Fruit fly (Drosophila melanogaster) whole organism, wandering third instar larva: Measurements from ENCODE around the gene Mco4.

Experiments
- Abd-B ChIP-seq: fragments of >200 bp; optimal IDR thresholded peaks from 2 replicates; lab custom pipeline; 2017; ENCODE audit warnings: missing biosample characterization, missing genetic modification characterization
- CG32264 ChIP-seq: fragments of 200-800 bp; sonication (Bioruptor generic); optimal IDR thresholded peaks from 2 replicates; lab custom pipeline; 2016; ENCODE audit warnings: missing biosample characterization, missing genetic modification characterization
- Dfd ChIP-seq: fragments of >200 bp; optimal IDR thresholded peaks from 2 replicates; lab custom pipeline; 2017; ENCODE audit warnings: missing biosample characterization, missing genetic modification characterization
- Dif ChIP-seq: fragments of 200-275, 200-300 bp; sonication (Bioruptor generic); optimal IDR thresholded peaks from 2 replicates; lab custom pipeline; 2018; ENCODE audit warnings: missing biosample characterization, missing genetic modification characterization; ENCODE audit not compliant: partially characterized antibody
- GATAd ChIP-seq: sonication (Bioruptor generic); optimal IDR thresholded peaks from 2 replicates; lab custom pipeline; 2016; ENCODE audit warnings: missing biosample characterization, missing genetic modification characterization
- HLH106 ChIP-seq: fragments of 200-800 bp; optimal IDR thresholded peaks from 3 replicates; lab custom pipeline; 2019; ENCODE audit warnings: missing biosample characterization, mild to moderate bottlenecking, missing genetic modification characterization, moderate library complexity
- Hnf4 ChIP-seq: fragments of 200-800 bp; sonication (Bioruptor generic); optimal IDR thresholded peaks from 2 replicates; lab custom pipeline; 2016; ENCODE audit warnings: missing biosample characterization, mild to moderate bottlenecking, missing genetic modification characterization
- Hr78 ChIP-seq: fragments of >200 bp; optimal IDR thresholded peaks from 2 replicates; lab custom pipeline; 2017; ENCODE audit warnings: missing biosample characterization, missing genetic modification characterization
- Hr83 ChIP-seq: fragments of 200-300 bp; sonication (Bioruptor generic); optimal IDR thresholded peaks from 2 replicates; lab custom pipeline; 2016; ENCODE audit warnings: missing biosample characterization, mild to moderate bottlenecking, missing genetic modification characterization, moderate library complexity; ENCODE audit not compliant: poor library complexity, severe bottlenecking
- Jra ChIP-seq: sonication (Bioruptor generic); optimal IDR thresholded peaks from 2 replicates; lab custom pipeline; 2016; ENCODE audit warnings: missing biosample characterization, missing genetic modification characterization
- Mio ChIP-seq: sonication (Bioruptor generic); optimal IDR thresholded peaks from 2 replicates; lab custom pipeline; 2016; ENCODE audit warnings: missing biosample characterization, missing genetic modification characterization
- Myc ChIP-seq: fragments of >200 bp; optimal IDR thresholded peaks from 2 replicates; lab custom pipeline; 2017
- N ChIP-seq: fragments of >200 bp; optimal IDR thresholded peaks from 2 replicates; lab custom pipeline; 2018; ENCODE audit warnings: missing biosample characterization, missing external identifiers, missing genetic modification characterization
- OdsH ChIP-seq: fragments of 200-800 bp; sonication (Bioruptor generic); optimal IDR thresholded peaks from 2 replicates; lab custom pipeline; 2016; ENCODE audit warnings: missing biosample characterization, mild to moderate bottlenecking, missing genetic modification characterization
- Rel ChIP-seq, 2 experiments: fragments of 200-800 bp; sonication (Bioruptor generic) in 1 of 2; optimal IDR thresholded peaks; 2 replicates in 1 of 2; 3 replicates in 1 of 2; lab custom pipeline; 2016 to 2019; ENCODE audit warnings: mild to moderate bottlenecking in 2 of 2, missing biosample characterization in 2 of 2, missing genetic modification characterization in 2 of 2, moderate library complexity in 1 of 2
- Sp1 ChIP-seq: fragments of 200-800 bp; sonication (Bioruptor generic); optimal IDR thresholded peaks from 3 replicates; lab custom pipeline; 2019; ENCODE audit warnings: missing biosample characterization, mild to moderate bottlenecking, missing genetic modification characterization, moderate library complexity
- Vsx2 ChIP-seq: fragments of 200-300, 225-300 bp; sonication (Bioruptor generic); optimal IDR thresholded peaks from 2 replicates; lab custom pipeline; 2018; ENCODE audit warnings: missing biosample characterization, missing genetic modification characterization; ENCODE audit not compliant: partially characterized antibody
- br ChIP-seq: fragments of 200-800 bp; sonication (Bioruptor generic); optimal IDR thresholded peaks from 2 replicates; lab custom pipeline; 2016; ENCODE audit warnings: missing biosample characterization, missing genetic modification characterization
- brk ChIP-seq: fragments of 200-800 bp; sonication (Bioruptor generic); optimal IDR thresholded peaks from 2 replicates; lab custom pipeline; 2016; ENCODE audit warnings: missing biosample characterization, mild to moderate bottlenecking, missing genetic modification characterization
- dl ChIP-seq, 2 experiments: fragments of 175-275, 200-275 bp in 1 of 2; fragments of 200-275 bp in 1 of 2; sonication (Bioruptor generic); optimal IDR thresholded peaks; lab custom pipeline; 2018; ENCODE audit warnings: mild to moderate bottlenecking in 2 of 2, missing biosample characterization in 2 of 2, missing genetic modification characterization in 2 of 2, moderate library complexity in 2 of 2; ENCODE audit not compliant: partially characterized antibody in 2 of 2, insufficient read depth in 1 of 2
- ey ChIP-seq: fragments of 200-800 bp; sonication (Bioruptor generic); optimal IDR thresholded peaks from 2 replicates; lab custom pipeline; 2016; ENCODE audit warnings: missing biosample characterization, missing genetic modification characterization
- foxo ChIP-seq, 2 experiments: fragments of 200-800 bp; sonication (Bioruptor generic); optimal IDR thresholded peaks; 2 replicates in 1 of 2; 3 replicates in 1 of 2; lab custom pipeline; 2016 to 2017; ENCODE audit warnings: missing biosample characterization in 2 of 2, missing genetic modification characterization in 2 of 2
- fru ChIP-seq: fragments of 200-800 bp; sonication (Bioruptor generic); optimal IDR thresholded peaks from 3 replicates; lab custom pipeline; 2016; ENCODE audit warnings: missing biosample characterization, mild to moderate bottlenecking, missing genetic modification characterization
- h ChIP-seq: fragments of 200-800 bp; sonication (Bioruptor generic); optimal IDR thresholded peaks from 3 replicates; lab custom pipeline; 2016; ENCODE audit warnings: missing biosample characterization, mild to moderate bottlenecking, missing genetic modification characterization
- jim ChIP-seq: fragments of 175-275, 200-325 bp; sonication (Bioruptor generic); optimal IDR thresholded peaks from 2 replicates; lab custom pipeline; 2016; ENCODE audit warnings: missing biosample characterization, mild to moderate bottlenecking, missing genetic modification characterization
- lola ChIP-seq: fragments of >200 bp; optimal IDR thresholded peaks from 2 replicates; lab custom pipeline; 2017; ENCODE audit warnings: missing biosample characterization, missing genetic modification characterization
- psq ChIP-seq: fragments of 200-800 bp; sonication (Bioruptor generic); optimal IDR thresholded peaks from 3 replicates; lab custom pipeline; 2017; ENCODE audit warnings: missing biosample characterization, mild to moderate bottlenecking, missing genetic modification characterization, moderate library complexity
- sage ChIP-seq: fragments of 200-800 bp; sonication (Bioruptor generic); optimal IDR thresholded peaks from 2 replicates; lab custom pipeline; 2016; ENCODE audit warnings: missing biosample characterization, mild to moderate bottlenecking, missing genetic modification characterization
- sv ChIP-seq: fragments of 200-800 bp; sonication (Bioruptor generic); optimal IDR thresholded peaks from 3 replicates; lab custom pipeline; 2016; ENCODE audit warnings: missing biosample characterization, missing genetic modification characterization
- usp ChIP-seq: fragments of >200 bp; optimal IDR thresholded peaks from 2 replicates; lab custom pipeline; 2017; ENCODE audit warnings: missing biosample characterization, missing genetic modification characterization
- woc ChIP-seq: sonication (Bioruptor generic); optimal IDR thresholded peaks from 2 replicates; lab custom pipeline; 2016; ENCODE audit warnings: missing biosample characterization, mild to moderate bottlenecking, missing genetic modification characterization

Mco4 gene

dm6 chrX:17886107-17886448 lies 30.1 kb upstream of the Mco4 start:
- TF ChIP-seq Vsx2 (GFP tag; lab: Kevin White, UChicago) (no peak), brk (no peak), Mio (GFP tag; lab: Kevin White, UChicago) (no peak), Dfd (GFP tag; lab: Kevin White, UChicago) (no peak), foxo (GFP tag; optimal IDR thresholded peaks at IDR 0.05; lab: Kevin White, UChicago) (no peak), fru (GFP tag; lab: Kevin White, UChicago) (no peak), Hnf4 (GFP tag; lab: Kevin White, UChicago) (no peak), Jra (GFP tag; lab: Kevin White, UChicago) (no peak), Dif (GFP tag; lab: Kevin White, UChicago) (no peak), sage (no peak), OdsH (GFP tag; lab: Kevin White, UChicago) (no peak), CG32264 (GFP tag; lab: Kevin White, UChicago) (no peak), br (GFP tag; lab: Kevin White, UChicago) (no peak), h (GFP tag; lab: Kevin White, UChicago) (no peak)

dm6 chrX:17885295-17885694 lies 29.4 kb upstream of the Mco4 start:
- no peak for TF ChIP-seq HLH106 (tag; lab: Kevin White, UChicago)
- TF ChIP-seq psq (GFP tag; lab: Kevin White, UChicago), result peak; percentile 13

dm6 chrX:17884567-17884966 lies 28.6 kb upstream of the Mco4 start:
- TF ChIP-seq Dfd (GFP tag; lab: Kevin White, UChicago) (no peak), Abd-B (GFP tag; lab: Kevin White, UChicago) (no peak), brk (no peak), N (GFP tag; lab: Kevin White, UChicago) (no peak), foxo (GFP tag; optimal IDR thresholded peaks at IDR 0.05; lab: Kevin White, UChicago) (no peak), woc (GFP tag; lab: Kevin White, UChicago) (no peak), HLH106 (tag; lab: Kevin White, UChicago) (no peak), br (GFP tag; lab: Kevin White, UChicago) (no peak), usp (GFP tag; lab: Kevin White, UChicago) (no peak), Dif (GFP tag; lab: Kevin White, UChicago) (no peak), Hr83 (no peak), Mio (GFP tag; lab: Kevin White, UChicago) (no peak), jim (GFP tag; lab: Kevin White, UChicago) (no peak), ey (no peak), sv (GFP tag; lab: Kevin White, UChicago) (no peak), dl (GFP tag; optimal IDR thresholded peaks at IDR 0.05; lab: Kevin White, UChicago; ENCODE audit: insufficient read depth in 1 of 2, partially characterized antibody in 2 of 2) (no peak), Hr78 (GFP tag; lab: Kevin White, UChicago) (no peak), lola (no peak)

- TF ChIP-seq lola (no peak), Myc (lab: Kevin White, UChicago) (no peak), sage (no peak), Mio (GFP tag; lab: Kevin White, UChicago) (no peak), br (GFP tag; lab: Kevin White, UChicago) (no peak), Rel (GFP tag; optimal IDR thresholded peaks at IDR 0.05; lab: Kevin White, UChicago) (no peak), Rel (tag; optimal IDR thresholded peaks at IDR 0.05; lab: Kevin White, UChicago) (no peak), Hr83 (no peak), OdsH (GFP tag; lab: Kevin White, UChicago) (no peak), N (GFP tag; lab: Kevin White, UChicago) (no peak), dl (GFP tag; optimal IDR thresholded peaks at IDR 0.05; lab: Kevin White, UChicago; ENCODE audit: insufficient read depth in 1 of 2, partially characterized antibody in 2 of 2) (no peak), GATAd (no peak), h (GFP tag; lab: Kevin White, UChicago) (no peak)
Observed at dm6 chrX:17883418-17883817, 27.5 kb upstream of the Mco4 start, which contains the start of gene CG12985. CG12985 (plus strand) TSS chrX:17883718.

- TF ChIP-seq usp (GFP tag; lab: Kevin White, UChicago) (no peak), Sp1 (GFP tag; lab: Kevin White, UChicago) (no peak), CG32264 (GFP tag; lab: Kevin White, UChicago) (no peak), Abd-B (GFP tag; lab: Kevin White, UChicago) (no peak), sv (GFP tag; lab: Kevin White, UChicago) (no peak)
Observed at dm6 chrX:17882769-17883168, 26.8 kb upstream of the Mco4 start.
